Fruit fly (Drosophila melanogaster) S2 (cell line): ENCODE results near the gene CG31465.

Source experiments
- CG8478 ChIP-seq: fragments of >200 bp; optimal IDR thresholded peaks from 2 replicates; lab custom pipeline; 2018
- CTCF ChIP-seq, 2 experiments: fragments of >200 bp; optimal IDR thresholded peaks; 2 replicates each; lab custom pipeline; 2018

CG31465 gene

DNA sequence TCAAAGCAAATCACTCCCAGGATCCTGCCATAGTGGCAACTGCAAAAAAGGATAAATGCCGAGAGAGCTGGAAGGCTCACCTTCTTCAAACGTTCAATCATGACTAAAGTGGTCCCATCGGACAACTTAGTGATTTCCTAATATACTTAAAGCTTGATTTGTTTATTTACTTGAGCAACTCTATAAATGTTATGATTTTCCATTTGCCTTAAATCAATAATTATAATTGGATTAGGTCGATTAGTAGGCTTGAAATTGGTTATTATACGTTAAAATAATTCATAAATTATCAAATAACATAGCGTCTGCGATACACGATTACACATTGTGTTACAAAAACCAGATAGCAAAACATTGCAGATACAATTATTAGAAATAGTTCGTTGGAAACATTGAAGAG is 35.4 kb upstream of the CG31465 start, which contains the start of gene Gr93c:
Gr93c (minus strand) TSS at position 101 of the 400 bp plus-strand sequence.
- no peak for TF ChIP-seq CTCF (optimal IDR thresholded peaks at IDR 0.05; lab: Kevin White, UChicago)
- TF ChIP-seq CG8478 = no peak

DNA sequence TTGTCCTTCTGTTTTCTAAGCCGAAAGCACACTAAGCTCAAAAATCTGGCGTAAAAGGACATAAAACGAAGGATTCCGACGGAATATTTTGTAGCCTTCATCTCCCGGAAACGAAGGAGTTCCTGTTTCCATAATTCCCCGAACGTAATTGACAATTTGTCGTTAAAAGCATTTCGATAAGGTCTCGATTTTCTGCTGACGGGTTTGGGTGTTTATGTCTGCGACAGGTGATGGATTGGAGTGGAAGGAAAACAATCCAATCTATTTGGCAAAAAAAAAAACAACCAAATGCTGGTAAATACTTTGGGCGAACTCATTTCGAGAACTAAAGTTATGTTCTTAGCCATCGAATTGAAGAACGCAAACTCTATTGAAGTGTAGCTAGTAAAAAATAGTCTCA is 34.1 kb upstream of the CG31465 start, which contains the start of gene Gr93d:
Gr93d (minus strand) TSS at position 101 of the 400 bp plus-strand sequence.
- TF ChIP-seq CG8478 = no peak
- TF ChIP-seq CTCF (optimal IDR thresholded peaks at IDR 0.05; lab: Kevin White, UChicago) = no peak

DNA sequence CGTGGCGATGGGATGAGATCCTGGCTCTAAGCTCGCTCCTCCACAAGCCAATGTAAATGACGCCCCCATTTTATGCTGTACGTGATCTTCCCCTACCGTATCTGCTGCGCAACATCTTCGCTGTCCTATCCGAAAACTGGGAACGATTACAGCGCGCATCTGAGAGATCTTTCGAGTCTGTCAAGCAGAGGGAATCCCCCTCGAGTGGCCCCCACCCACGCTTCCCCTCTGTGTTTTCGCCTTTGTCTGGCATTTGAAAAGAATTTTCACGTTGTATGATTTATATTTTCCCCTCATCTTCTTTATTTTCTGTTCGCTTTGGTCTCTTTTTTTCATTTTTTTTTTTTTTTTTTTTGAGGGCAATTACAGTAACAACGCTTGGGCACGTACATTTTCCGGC is 33.2 kb upstream of the CG31465 start:
- no peak for TF ChIP-seq CTCF (optimal IDR thresholded peaks at IDR 0.05; lab: Kevin White, UChicago)

DNA sequence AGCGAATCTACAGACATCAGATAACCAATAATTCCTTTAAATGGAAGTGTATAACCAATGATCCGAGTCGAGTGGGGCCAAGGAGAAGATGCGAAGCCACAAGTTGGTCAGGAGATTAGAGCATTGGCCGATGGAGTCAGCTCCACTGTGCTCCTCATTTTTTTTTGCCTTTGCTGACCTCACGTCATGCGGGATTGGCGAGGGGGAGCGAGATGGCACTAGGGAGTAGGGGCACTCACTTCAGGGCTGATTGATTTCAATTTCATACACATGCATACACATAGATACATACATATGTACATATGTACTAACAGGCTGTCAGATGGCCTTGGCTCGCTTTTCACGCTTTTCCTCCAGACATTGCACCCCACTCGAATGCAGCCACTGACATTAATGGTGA is 32.3 kb upstream of the CG31465 start:
- TF ChIP-seq CG8478 (no peak), CTCF (optimal IDR thresholded peaks at IDR 0.05; lab: Kevin White, UChicago) (no peak)

DNA sequence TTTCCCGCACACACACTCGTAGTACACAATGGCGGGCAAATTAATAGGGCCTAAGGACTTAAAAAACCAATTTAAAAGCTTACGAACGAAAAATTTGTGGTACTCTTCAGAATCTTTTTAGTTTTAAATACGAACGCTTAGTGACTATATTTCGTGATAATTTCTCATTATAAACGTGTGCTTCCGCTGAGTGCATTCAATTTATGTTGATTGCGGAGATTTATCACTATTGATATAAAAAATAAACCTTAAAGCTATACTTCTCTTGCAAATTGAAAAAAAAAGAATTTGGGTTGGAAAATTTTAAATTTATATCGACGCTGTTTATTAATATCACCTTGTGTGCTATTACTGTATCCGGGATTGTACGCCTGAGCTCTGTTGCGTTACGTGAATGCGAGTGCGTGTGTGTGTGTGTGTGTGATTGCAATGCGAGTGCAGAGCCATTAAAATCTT is 31.6 kb upstream of the CG31465 start:
- TF ChIP-seq CTCF (optimal IDR thresholded peaks at IDR 0.05; lab: Kevin White, UChicago) (no peak), CG8478 (no peak)

DNA sequence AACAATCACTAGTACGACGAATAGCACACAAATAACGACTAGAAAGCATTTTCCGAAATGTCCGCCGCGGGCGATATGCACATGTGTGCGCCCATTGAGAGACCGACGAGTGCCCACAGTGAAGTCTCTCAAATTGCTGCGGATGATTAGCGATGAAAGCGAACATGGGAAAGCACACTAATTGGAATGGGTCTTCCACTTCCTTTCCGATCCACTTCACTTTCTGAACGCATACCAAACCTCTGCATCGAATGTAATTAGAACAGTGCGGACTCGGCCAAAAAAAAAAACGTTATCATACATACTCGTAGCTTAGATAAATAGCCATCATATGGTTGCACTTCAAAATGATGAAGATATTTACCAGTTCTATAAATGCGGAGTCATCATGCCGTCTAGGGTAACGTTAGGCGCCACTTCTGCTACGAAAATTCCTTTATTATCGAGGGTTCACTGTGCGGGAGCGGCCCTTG is 30.6 kb upstream of the CG31465 start:
- TF ChIP-seq CG8478 = no peak
- TF ChIP-seq CTCF (optimal IDR thresholded peaks at IDR 0.05; lab: Kevin White, UChicago) = peak in 1 of 2 experiments; percentile 6

DNA sequence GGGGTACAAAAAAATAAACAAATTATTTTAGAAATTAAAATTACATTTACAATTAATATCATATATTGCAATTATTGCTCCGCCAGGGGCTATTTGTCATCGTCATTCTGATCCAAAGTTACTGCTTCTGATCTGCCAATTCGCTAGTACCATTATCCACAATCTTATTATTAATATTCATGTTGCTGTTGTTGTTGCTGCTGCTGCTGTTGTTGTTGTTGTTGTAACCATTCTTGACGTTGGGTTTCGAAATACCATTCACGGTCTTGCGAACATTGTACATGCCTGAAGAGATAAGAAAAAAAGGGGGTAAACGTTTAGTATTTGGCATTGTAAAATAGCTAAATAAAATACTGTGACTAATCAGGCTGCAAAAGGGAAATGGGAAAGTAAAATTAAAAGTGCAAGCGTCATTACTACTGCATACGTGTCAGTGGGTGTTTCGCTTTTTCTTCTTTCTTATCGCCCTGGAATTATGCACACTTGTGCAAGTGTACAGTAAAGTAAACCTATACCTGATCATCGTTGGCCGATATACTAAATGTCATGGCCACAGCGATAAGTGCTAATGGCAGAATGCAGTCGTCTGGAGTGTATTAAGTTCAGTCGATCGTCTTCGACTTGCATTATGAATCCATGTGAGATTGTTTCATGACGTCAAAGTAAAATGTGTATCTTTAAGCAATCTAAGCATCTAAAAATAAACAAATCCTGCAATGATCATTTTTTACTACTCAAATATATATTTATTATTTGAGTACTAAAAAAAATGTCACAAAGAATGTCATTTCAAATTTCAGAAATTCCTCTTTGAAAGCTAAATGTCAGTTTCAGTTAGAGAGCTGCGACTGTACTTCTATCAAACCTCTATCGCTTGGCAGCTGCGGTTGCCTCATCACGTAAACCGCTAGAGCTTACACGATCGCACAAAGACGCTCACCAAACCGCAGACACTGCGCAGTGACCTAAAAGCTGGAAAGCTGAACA is 28.7 kb upstream of the CG31465 start:
- no peak for TF ChIP-seq CTCF (optimal IDR thresholded peaks at IDR 0.05; lab: Kevin White, UChicago)
- TF ChIP-seq CG8478 = no peak

DNA sequence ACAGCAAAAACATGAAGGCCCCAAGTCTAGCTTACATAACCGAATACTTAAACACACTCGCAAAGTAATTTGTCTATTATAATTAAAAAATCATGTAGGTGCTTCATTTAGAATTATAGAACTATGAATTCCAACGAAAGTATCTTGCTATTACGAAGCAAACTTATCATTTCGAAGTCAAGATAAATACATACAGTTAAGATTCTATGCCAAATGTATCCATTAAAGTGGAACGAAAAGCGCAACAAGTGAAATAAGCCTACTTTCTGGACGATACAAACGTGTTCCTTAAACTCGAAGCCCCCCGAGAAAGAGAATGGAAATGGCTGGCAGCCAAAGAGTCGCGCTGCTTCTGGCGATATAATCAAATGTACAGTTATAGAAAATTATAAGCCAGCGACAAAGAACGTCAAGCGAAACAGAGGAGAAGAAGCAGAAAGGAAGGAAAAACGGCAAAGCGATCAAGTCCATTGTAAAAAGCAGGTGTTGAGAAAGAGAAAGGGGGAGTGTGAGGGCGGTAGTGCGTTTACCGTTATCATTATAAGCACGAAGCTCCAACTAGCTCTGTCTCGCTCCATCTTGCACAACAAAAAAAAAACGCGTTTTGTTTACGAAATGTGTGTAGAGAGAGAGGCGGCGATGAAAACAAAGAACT is 27.9 kb upstream of the CG31465 start:
- TF ChIP-seq CTCF (optimal IDR thresholded peaks at IDR 0.05; lab: Kevin White, UChicago) = no peak
- TF ChIP-seq CG8478 = no peak

DNA sequence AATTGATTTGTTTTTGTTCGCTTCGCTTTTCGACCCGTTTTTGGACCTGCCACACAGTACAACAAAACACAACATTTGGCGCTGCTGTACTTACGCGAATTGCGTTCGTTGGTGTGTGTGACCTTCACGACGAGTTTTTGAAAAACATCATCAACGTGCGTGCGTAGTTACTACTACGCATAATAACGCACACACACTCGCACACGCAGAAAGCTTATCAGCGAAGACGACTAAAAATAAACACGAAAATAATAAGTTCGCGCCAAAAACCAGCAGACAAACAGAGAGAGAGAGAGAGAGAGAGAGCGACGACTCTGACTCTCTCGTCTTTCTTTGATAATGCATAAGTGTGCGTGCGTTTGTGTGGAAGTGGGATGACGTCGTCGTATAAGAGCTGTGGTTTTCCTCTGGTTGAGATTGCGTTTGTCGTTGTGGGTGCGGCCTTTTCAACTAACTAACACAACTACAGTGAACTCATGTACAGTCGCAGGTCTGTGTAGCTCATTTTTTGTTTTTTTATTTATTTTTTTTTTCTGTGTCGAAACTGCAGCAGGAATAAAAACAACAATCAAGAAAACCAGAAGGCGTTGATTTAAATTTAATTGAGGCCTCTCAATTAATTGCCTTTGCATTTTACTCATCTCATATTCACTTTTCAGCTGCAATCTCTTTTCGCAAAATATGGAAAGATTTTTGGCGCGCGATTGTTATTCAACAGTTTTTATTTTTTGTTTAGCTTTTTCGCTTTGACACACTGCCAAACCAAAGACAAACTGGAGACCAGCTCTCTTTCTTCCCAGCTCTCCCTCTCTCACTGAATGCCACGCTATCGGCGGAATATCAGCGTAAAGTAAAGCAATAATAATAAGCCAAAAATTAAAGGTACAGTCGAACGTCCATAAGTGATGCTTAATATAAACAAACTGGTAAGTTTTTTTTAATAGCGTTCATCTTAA is 26.7 kb upstream of the CG31465 start:
- TF ChIP-seq CTCF (optimal IDR thresholded peaks at IDR 0.05; lab: Kevin White, UChicago) (no peak), CG8478 (no peak)

DNA sequence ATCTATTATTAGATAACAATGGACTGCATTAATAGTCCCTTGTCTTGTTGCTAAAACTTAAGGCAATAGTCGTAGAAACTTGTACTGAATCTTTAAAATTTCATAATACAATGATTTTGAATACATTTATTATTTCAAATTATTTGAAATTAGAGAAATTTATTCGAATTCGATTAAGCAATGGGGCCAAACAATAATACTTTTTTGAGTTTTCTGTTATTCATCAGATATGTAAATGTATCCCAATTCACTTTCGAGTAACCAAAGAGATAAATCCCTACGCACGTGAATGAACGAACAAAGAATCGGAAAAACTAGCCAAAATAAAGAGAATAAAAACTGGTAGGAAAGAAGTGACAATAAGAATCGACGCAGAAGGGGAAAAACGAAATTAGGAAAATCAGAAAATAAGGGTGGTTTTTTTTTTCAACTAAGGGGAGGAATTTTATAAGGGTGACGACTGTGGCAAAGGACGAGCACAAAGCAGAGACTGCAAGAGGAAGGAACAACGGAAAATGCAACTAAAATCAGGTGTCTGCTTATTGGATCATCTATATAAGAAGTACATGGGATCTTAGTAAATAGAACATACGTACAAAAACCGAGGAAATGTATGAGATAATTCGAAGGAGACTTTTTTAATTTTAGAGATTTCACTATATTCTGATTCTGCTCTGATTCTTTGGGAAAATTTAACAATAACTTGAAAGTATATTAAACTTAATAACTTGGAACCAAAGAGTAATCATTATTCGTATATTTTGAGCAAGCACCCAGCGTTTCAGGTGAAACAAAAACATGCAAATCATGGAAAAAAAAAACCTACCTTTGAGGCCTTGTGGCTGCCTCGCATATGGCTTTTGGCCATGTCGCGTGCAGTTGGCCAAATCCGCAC is 25.8 kb upstream of the CG31465 start:
- TF ChIP-seq CG8478 = no peak
- TF ChIP-seq CTCF (optimal IDR thresholded peaks at IDR 0.05; lab: Kevin White, UChicago) = no peak

DNA sequence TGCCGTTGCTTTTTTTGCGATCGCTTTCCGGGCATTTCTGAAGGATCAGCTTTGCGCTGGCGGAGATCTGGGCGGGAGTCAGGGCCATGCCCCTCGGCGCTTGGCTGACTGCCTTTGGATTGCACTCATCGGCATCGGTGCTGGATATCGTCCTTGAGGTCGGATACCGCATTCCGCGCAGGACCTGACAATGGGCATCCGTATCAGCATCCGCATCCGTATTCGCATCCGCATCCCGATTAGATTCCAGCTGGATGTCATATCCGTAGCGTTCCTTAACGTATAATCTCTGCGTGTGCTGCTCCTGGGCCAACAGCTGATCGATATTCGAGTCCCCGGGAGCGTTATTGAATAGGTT is 25.2 kb upstream of the CG31465 start:
- no peak for TF ChIP-seq CTCF (optimal IDR thresholded peaks at IDR 0.05; lab: Kevin White, UChicago)
- TF ChIP-seq CG8478 = no peak

DNA sequence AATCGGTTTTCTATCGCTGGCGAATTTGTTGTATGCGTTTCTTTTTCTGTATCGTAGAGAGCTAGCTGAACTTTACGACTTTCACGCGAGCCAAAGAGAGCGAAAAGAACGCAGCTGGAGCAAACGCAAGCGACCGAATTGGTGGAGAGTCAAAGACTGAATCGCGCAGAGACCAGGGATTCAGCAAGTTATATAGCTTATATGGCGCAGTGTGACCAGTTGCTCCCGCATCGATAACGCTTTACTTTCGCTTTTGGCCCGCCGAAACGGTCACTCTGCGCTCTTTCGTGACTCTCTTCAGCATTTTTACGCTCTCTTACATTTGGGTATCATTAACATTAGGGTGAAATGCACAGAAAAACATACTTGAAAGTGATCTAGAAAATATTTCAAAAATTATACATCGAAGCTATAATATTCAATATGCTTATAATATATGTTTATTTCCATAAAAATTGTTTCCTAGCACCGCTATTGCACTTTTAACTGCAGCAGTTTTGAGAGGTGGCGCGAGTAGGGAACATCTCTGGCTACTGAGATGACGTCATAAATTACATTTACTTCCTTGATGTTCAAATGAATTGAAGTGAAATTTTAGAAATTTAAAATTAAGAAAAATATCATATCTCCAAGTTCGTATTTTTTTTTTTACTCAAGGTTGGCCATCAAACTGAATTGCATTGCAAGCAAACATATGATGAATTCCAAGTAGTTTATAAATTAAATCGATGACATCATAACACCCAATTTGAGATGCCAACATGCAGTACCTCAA is 24.3 kb upstream of the CG31465 start, which contains the start of gene glec:
glec (minus strand) TSS at position 169 of the 775 bp plus-strand sequence.
- no peak for TF ChIP-seq CG8478
- peak in 1 of 2 experiments; percentile 22 for TF ChIP-seq CTCF (optimal IDR thresholded peaks at IDR 0.05; lab: Kevin White, UChicago)

DNA sequence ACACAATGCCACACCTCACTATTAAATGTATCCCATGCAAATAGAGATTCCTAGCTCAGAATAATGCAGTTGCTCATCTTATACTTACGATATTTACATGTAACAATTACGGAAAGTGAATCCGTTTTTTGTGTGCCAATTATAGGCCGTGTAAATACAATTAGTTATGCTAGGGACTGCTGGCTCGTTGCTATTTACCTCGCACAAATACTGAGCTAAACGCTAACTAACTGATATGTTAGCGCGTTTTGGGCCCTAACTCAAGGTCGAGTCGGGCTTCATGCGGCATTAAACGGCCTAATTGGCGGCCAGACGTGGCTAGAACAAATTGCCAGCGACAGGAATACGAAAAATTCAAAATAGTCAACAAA is 23.8 kb upstream of the CG31465 start:
- no peak for TF ChIP-seq CTCF (optimal IDR thresholded peaks at IDR 0.05; lab: Kevin White, UChicago)
- TF ChIP-seq CG8478 = no peak
